Worm (Caenorhabditis elegans) whole organism, L1 larva: Measurements from ENCODE around the gene dyf-6.
A peak's percentile ranks its signal among the peaks of the same experiment; 100 is the strongest.

ENCODE experiments used
- C04F5.9 ChIP-seq: sonication (generic microtip); optimal IDR thresholded peaks from 2 replicates; lab custom pipeline; 2016; ENCODE audit warnings: missing genetic modification characterization, missing compliant biosample characterization
- C16A3.4 ChIP-seq: fragments of 150-350 bp; optimal IDR thresholded peaks from 2 replicates; lab custom pipeline; 2014; ENCODE audit warnings: missing biosample characterization, missing genetic modification characterization
- F16B12.6 ChIP-seq: fragments of 150-350 bp; optimal IDR thresholded peaks from 2 replicates; lab custom pipeline; 2014; ENCODE audit warnings: missing biosample characterization, missing genetic modification characterization
- aha-1 ChIP-seq: fragments of 150-350 bp; optimal IDR thresholded peaks from 2 replicates; lab custom pipeline; 2014; ENCODE audit warnings: missing biosample characterization, missing genetic modification characterization
- alr-1 ChIP-seq: fragments of 200-800 bp; sonication (Bioruptor generic); optimal IDR thresholded peaks from 2 replicates; lab custom pipeline; 2018; ENCODE audit warnings: borderline replicate concordance, mild to moderate bottlenecking, missing genetic modification characterization, missing compliant biosample characterization
- ama-1 ChIP-seq: fragments of 150-350 bp; optimal IDR thresholded peaks from 2 replicates; lab custom pipeline; 2014
- blmp-1 ChIP-seq: fragments of 150-350 bp; optimal IDR thresholded peaks from 2 replicates; lab custom pipeline; 2014; ENCODE audit warnings: missing biosample characterization, missing genetic modification characterization
- ceh-8 ChIP-seq: fragments of 200-800 bp; sonication (Bioruptor generic); optimal IDR thresholded peaks from 2 replicates; lab custom pipeline; 2018; ENCODE audit warnings: mild to moderate bottlenecking, missing genetic modification characterization, moderate library complexity, missing compliant biosample characterization
- ces-1 ChIP-seq: fragments of 150-350 bp; optimal IDR thresholded peaks from 2 replicates; lab custom pipeline; 2014; ENCODE audit warnings: missing biosample characterization, missing genetic modification reagents, missing genetic modification characterization
- efl-1 ChIP-seq, 4 experiments: fragments of 150-350 bp; optimal IDR thresholded peaks in 3 of 4; peaks in 1 of 4; 1 replicate in 1 of 4; 2 replicates in 3 of 4; lab custom pipeline; 2014; ENCODE audit warnings: missing biosample characterization in 2 of 4, missing genetic modification characterization in 2 of 4, missing genetic modification reagents in 2 of 4
- elt-2 ChIP-seq: sonication (generic microtip); optimal IDR thresholded peaks from 2 replicates; lab custom pipeline; 2016; ENCODE audit warnings: missing genetic modification characterization, mild to moderate bottlenecking, inconsistent platforms, missing compliant biosample characterization, missing genetic modification reagents
- elt-3 ChIP-seq, 6 experiments: fragments of 150-350 bp in 1 of 6; sonication (generic microtip); optimal IDR thresholded peaks; 2 replicates each; lab custom pipeline; 2017 to 2018; ENCODE audit warnings: missing biosample characterization in 6 of 6, missing genetic modification characterization in 6 of 6, inconsistent platforms in 1 of 6
- fkh-10 ChIP-seq: sonication (generic microtip); optimal IDR thresholded peaks from 2 replicates; lab custom pipeline; 2017; ENCODE audit warnings: missing biosample characterization, missing genetic modification reagents, missing genetic modification characterization
- grh-1 ChIP-seq: fragments of 200-800 bp; sonication (Bioruptor generic); IDR thresholded peaks from 2 replicates; pipeline ENCODE4 v1.3.6; 2022; ENCODE audit warnings: missing genetic modification reagents, missing genetic modification characterization, missing compliant biosample characterization
- hlh-17 ChIP-seq: fragments of 200-800 bp; sonication (Bioruptor generic); optimal IDR thresholded peaks from 2 replicates; lab custom pipeline; 2018; ENCODE audit warnings: missing genetic modification characterization, mild to moderate bottlenecking, missing compliant biosample characterization, moderate library complexity, borderline replicate concordance
- hpl-2 ChIP-seq: fragments of 150-350 bp; optimal IDR thresholded peaks from 2 replicates; lab custom pipeline; 2014; ENCODE audit warnings: missing biosample characterization, missing genetic modification reagents, missing genetic modification characterization
- irx-1 ChIP-seq: sonication (generic microtip); optimal IDR thresholded peaks from 2 replicates; lab custom pipeline; 2016; ENCODE audit warnings: missing genetic modification characterization, missing compliant biosample characterization
- isw-1 ChIP-seq: fragments of 200-800 bp; sonication (Bioruptor generic); IDR thresholded peaks from 2 replicates; pipeline ENCODE4 v1.3.6; 2022; ENCODE audit warnings: missing genetic modification characterization, missing compliant biosample characterization
- jun-1 ChIP-seq: fragments of 150-350 bp; optimal IDR thresholded peaks from 2 replicates; lab custom pipeline; 2014; ENCODE audit warnings: missing biosample characterization, missing genetic modification reagents, missing genetic modification characterization
- lin-14 ChIP-seq: fragments of 200-800 bp; sonication (Bioruptor generic); optimal IDR thresholded peaks from 2 replicates; lab custom pipeline; 2018; ENCODE audit warnings: mild to moderate bottlenecking, missing genetic modification characterization, moderate library complexity, missing compliant biosample characterization
- lin-35 ChIP-seq, 2 experiments: fragments of 150-350 bp; optimal IDR thresholded peaks; 2 replicates each; lab custom pipeline; 2014; ENCODE audit warnings: missing biosample characterization in 2 of 2, missing genetic modification characterization in 2 of 2, missing genetic modification reagents in 2 of 2
- mab-9 ChIP-seq: fragments of 200-800 bp; sonication (Bioruptor generic); IDR thresholded peaks from 2 replicates; pipeline ENCODE4 v1.3.6; 2022; ENCODE audit warnings: missing genetic modification reagents, missing genetic modification characterization, missing compliant biosample characterization
- mef-2 ChIP-seq: fragments of 150-350 bp; optimal IDR thresholded peaks from 2 replicates; lab custom pipeline; 2014; ENCODE audit warnings: missing biosample characterization, missing genetic modification characterization
- mep-1 ChIP-seq: fragments of 150-350 bp; optimal IDR thresholded peaks from 2 replicates; lab custom pipeline; 2014; ENCODE audit warnings: missing biosample characterization, missing genetic modification characterization
- nhr-20 ChIP-seq: sonication (generic microtip); optimal IDR thresholded peaks from 2 replicates; lab custom pipeline; 2016; ENCODE audit warnings: mild to moderate bottlenecking, missing genetic modification characterization, missing compliant biosample characterization
- nhr-28 ChIP-seq: fragments of 150-350 bp; optimal IDR thresholded peaks from 2 replicates; lab custom pipeline; 2014; ENCODE audit warnings: missing biosample characterization, missing genetic modification characterization
- nhr-76 ChIP-seq: sonication (generic microtip); optimal IDR thresholded peaks from 2 replicates; lab custom pipeline; 2017; ENCODE audit warnings: missing biosample characterization, missing genetic modification characterization
- nhr-85 ChIP-seq: sonication (generic microtip); peaks from one replicate; lab custom pipeline; 2016; ENCODE audit warnings: missing genetic modification characterization, inconsistent platforms, missing compliant biosample characterization
- nhr-90 ChIP-seq: sonication (generic microtip); optimal IDR thresholded peaks from 2 replicates; lab custom pipeline; 2016; ENCODE audit warnings: mild to moderate bottlenecking, missing genetic modification characterization, missing compliant biosample characterization; ENCODE audit not compliant: poor library complexity
- pqm-1 ChIP-seq: sonication (generic microtip); optimal IDR thresholded peaks from 3 replicates; lab custom pipeline; 2017; ENCODE audit warnings: missing biosample characterization, missing genetic modification characterization
- rnt-1 ChIP-seq: sonication (generic microtip); optimal IDR thresholded peaks from 2 replicates; lab custom pipeline; 2016; ENCODE audit warnings: mild to moderate bottlenecking, missing genetic modification characterization, moderate library complexity, missing compliant biosample characterization
- skn-1 ChIP-seq: fragments of 150-350 bp; optimal IDR thresholded peaks from 2 replicates; lab custom pipeline; 2014; ENCODE audit warnings: missing biosample characterization, missing genetic modification characterization
- snu-23 ChIP-seq: sonication (generic microtip); optimal IDR thresholded peaks from 2 replicates; lab custom pipeline; 2016; ENCODE audit warnings: missing genetic modification characterization, missing compliant biosample characterization
- unc-30 ChIP-seq: sonication (generic microtip); optimal IDR thresholded peaks from 2 replicates; lab custom pipeline; 2017; ENCODE audit warnings: missing biosample characterization, missing genetic modification characterization
- unc-62 ChIP-seq: fragments of 150-350 bp; optimal IDR thresholded peaks from 2 replicates; lab custom pipeline; 2014; ENCODE audit warnings: missing biosample characterization, missing genetic modification reagents, missing genetic modification characterization
- vab-15 ChIP-seq: sonication (generic microtip); optimal IDR thresholded peaks from 2 replicates; lab custom pipeline; 2017; ENCODE audit warnings: missing genotype, mild to moderate bottlenecking, missing genetic modification characterization, missing compliant biosample characterization
- zip-4 ChIP-seq: fragments of 200-800 bp; sonication (Bioruptor generic); optimal IDR thresholded peaks from 2 replicates; lab custom pipeline; 2018; ENCODE audit warnings: mild to moderate bottlenecking, missing genetic modification characterization, moderate library complexity, missing compliant biosample characterization
- ztf-4 ChIP-seq: fragments of 150-350 bp; optimal IDR thresholded peaks from 2 replicates; lab custom pipeline; 2014; ENCODE audit warnings: missing biosample characterization, missing genetic modification characterization

dyf-6 gene

ce11 chrX:10355650-10356049 lies 30.7 kb downstream of the dyf-6 start, which contains the start of gene R07E3.7:
Gene R07E3.7 (minus strand): TSS chrX:10355750.
- TF ChIP-seq nhr-76 (no peak), blmp-1 (tag; lab: Kevin White, UChicago) (no peak), nhr-90 (no peak), hlh-17 (GFP tag; lab: Kevin White, UChicago) (no peak), elt-3 (tag; optimal IDR thresholded peaks at IDR 0.05; lab: Kevin White, UChicago) (no peak), ceh-8 (GFP tag; lab: Kevin White, UChicago) (no peak)

DNA sequence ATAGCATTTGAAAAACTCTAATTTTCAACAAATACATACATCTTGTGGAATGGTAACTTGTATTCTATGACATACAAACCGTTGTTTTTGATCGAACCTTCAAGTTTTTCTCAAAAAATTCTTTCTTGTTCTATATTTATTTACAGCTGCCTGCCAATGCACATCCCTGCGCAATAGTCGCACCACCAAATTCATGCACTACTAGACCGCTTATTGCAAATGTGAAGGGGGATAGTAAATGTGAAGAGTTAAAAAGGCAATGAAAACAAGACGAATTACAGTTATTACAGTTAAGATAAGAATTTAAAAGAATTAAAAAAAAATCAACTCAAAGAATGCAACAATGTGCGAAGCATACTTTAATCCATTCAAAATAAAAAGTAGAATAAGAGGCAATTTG lies 32.5 kb downstream of the dyf-6 start:
- no peak for TF ChIP-seq mab-9 (GFP tag; lab: Robert Waterston, UW)
- no peak for TF ChIP-seq nhr-90
- no peak for TF ChIP-seq nhr-28 (tag; lab: Kevin White, UChicago)
- no peak for TF ChIP-seq aha-1
- TF ChIP-seq F16B12.6 (tag; lab: Kevin White, UChicago), result no peak
- no peak for TF ChIP-seq mef-2
- TF ChIP-seq nhr-76, result no peak
- no peak for TF ChIP-seq zip-4 (GFP tag; lab: Kevin White, UChicago)
- TF ChIP-seq grh-1 (GFP tag; lab: Robert Waterston, UW), result no peak
- no peak for TF ChIP-seq ces-1
- no peak for TF ChIP-seq skn-1
- no peak for TF ChIP-seq alr-1 (tag; lab: Kevin White, UChicago)
- TF ChIP-seq unc-30 (tag; lab: Kevin White, UChicago), result no peak
- TF ChIP-seq unc-62 (GFP tag; lab: Kevin White, UChicago), result no peak
- TF ChIP-seq nhr-85 (tag; lab: Kevin White, UChicago), result no peak
- TF ChIP-seq fkh-10 (GFP tag; lab: Kevin White, UChicago), result no peak
- TF ChIP-seq vab-15, result no peak
- no peak for TF ChIP-seq elt-2 (tag; lab: Kevin White, UChicago)
- TF ChIP-seq, all 84 proteins: peak for 0

ce11 chrX:10350151-10350550 lies 36.2 kb downstream of the dyf-6 start:
- TF ChIP-seq nhr-85 (tag; lab: Kevin White, UChicago) (peak; percentile 97), elt-3 (tag; optimal IDR thresholded peaks at IDR 0.05; lab: Kevin White, UChicago) (peak in 2 of 6 experiments; percentile 35 to 42), ztf-4 (tag; lab: Kevin White, UChicago) (no peak), blmp-1 (tag; lab: Kevin White, UChicago) (peak; percentile 56), lin-14 (GFP tag; lab: Kevin White, UChicago) (peak; percentile 18), efl-1 (optimal IDR thresholded peaks at IDR 0.05; lab: Kevin White, UChicago) (no peak), efl-1 (GFP tag; optimal IDR thresholded peaks at IDR 0.05 in 1 of 2; lab: Kevin White, UChicago) (no peak), C04F5.9 (no peak), nhr-20 (peak; percentile 18), lin-35 (GFP tag; optimal IDR thresholded peaks at IDR 0.05; lab: Kevin White, UChicago) (peak in 1 of 2 experiments; percentile 3), pqm-1 (no peak), irx-1 (tag; lab: Kevin White, UChicago) (peak; percentile 28), ama-1 (lab: Kevin White, UChicago) (no peak), snu-23 (peak; percentile 23), mep-1 (tag; lab: Kevin White, UChicago) (peak; percentile 9), nhr-76 (no peak), jun-1 (tag; lab: Kevin White, UChicago) (no peak), hpl-2 (GFP tag; lab: Kevin White, UChicago) (no peak), rnt-1 (tag; lab: Kevin White, UChicago) (no peak), aha-1 (no peak), fkh-10 (GFP tag; lab: Kevin White, UChicago) (no peak), isw-1 (GFP tag; lab: Robert Waterston, UW) (no peak)

ce11 chrX:10340986-10341385 lies 45.3 kb downstream of the dyf-6 start, which contains the start of gene R07E3.1:
Gene R07E3.1 (minus strand): TSS chrX:10341161.
- TF ChIP-seq C16A3.4 (tag; lab: Kevin White, UChicago), result no peak
- peak; percentile 73 for TF ChIP-seq elt-2 (tag; lab: Kevin White, UChicago)
